Fruit fly (Drosophila melanogaster) whole organism, embryonic: ENCODE measurements around the gene CG9630.

Experiments used
- B-H1 ChIP-seq: fragments of 200-800 bp; sonication (Bioruptor generic); IDR thresholded peaks from 3 replicates; pipeline ENCODE4 v1.3.6; 2022; ENCODE audit warnings: missing biosample characterization, missing genetic modification characterization
- Bgb ChIP-seq: fragments of 200-800 bp; sonication (Bioruptor generic); IDR thresholded peaks from 2 replicates; pipeline ENCODE4 v1.3.6; 2022; ENCODE audit warnings: missing biosample characterization, missing genetic modification characterization; ENCODE audit not compliant: partially characterized antibody
- CG10267 ChIP-seq: fragments of 200-800 bp; sonication (Bioruptor generic); optimal IDR thresholded peaks from 2 replicates; lab custom pipeline; 2018; ENCODE audit warnings: missing biosample characterization, mild to moderate bottlenecking, missing genetic modification characterization, moderate library complexity
- CG11695 ChIP-seq: fragments of 200-800 bp; sonication (Bioruptor generic); IDR thresholded peaks from 3 replicates; pipeline ENCODE4 v1.3.6; 2022; ENCODE audit warnings: missing biosample characterization, missing genetic modification characterization
- CG12104 ChIP-seq: fragments of 200-800 bp; sonication (Bioruptor generic); optimal IDR thresholded peaks from 3 replicates; lab custom pipeline; 2016; ENCODE audit warnings: missing biosample characterization, missing genetic modification characterization
- CG12659 ChIP-seq: fragments of 200-800 bp; sonication (Bioruptor generic); optimal IDR thresholded peaks from 3 replicates; lab custom pipeline; 2017; ENCODE audit warnings: mild to moderate bottlenecking, missing biosample characterization, missing genetic modification reagents, missing genetic modification characterization
- CG13624 ChIP-seq: fragments of 200-800 bp; sonication (Bioruptor generic); optimal IDR thresholded peaks from 2 replicates; lab custom pipeline; 2016; ENCODE audit warnings: missing biosample characterization, missing genetic modification characterization
- CG14667 ChIP-seq: fragments of 200-800 bp; sonication (Bioruptor generic); IDR thresholded peaks from 2 replicates; pipeline ENCODE4 v1.3.6; 2022; ENCODE audit warnings: missing biosample characterization, missing genetic modification characterization
- CG16813 ChIP-seq: fragments of 200-800 bp; sonication (Bioruptor generic); IDR thresholded peaks from 3 replicates; pipeline ENCODE4 v1.3.6; 2022; ENCODE audit warnings: missing biosample characterization, missing genetic modification characterization; ENCODE audit not compliant: partially characterized antibody
- CG17328 ChIP-seq: fragments of 200-800 bp; sonication (Bioruptor generic); IDR thresholded peaks from 2 replicates; pipeline ENCODE4 v1.3.6; 2022; ENCODE audit warnings: missing biosample characterization, missing genetic modification characterization
- CG17568 ChIP-seq: fragments of 200-800 bp; sonication (Bioruptor generic); optimal IDR thresholded peaks from 2 replicates; lab custom pipeline; 2018; ENCODE audit warnings: missing biosample characterization, mild to moderate bottlenecking, missing genetic modification characterization, moderate library complexity
- CG2678 ChIP-seq: fragments of 200-800 bp; sonication (Bioruptor generic); optimal IDR thresholded peaks from 3 replicates; lab custom pipeline; 2019; ENCODE audit warnings: missing biosample characterization, mild to moderate bottlenecking, missing genetic modification characterization, moderate library complexity
- CG3163 ChIP-seq: fragments of 200-800 bp; sonication (Bioruptor generic); optimal IDR thresholded peaks from 3 replicates; lab custom pipeline; 2016; ENCODE audit warnings: missing biosample characterization, missing genetic modification characterization
- CG3407 ChIP-seq: fragments of 200-800 bp; sonication (Bioruptor generic); optimal IDR thresholded peaks from 2 replicates; lab custom pipeline; 2018; ENCODE audit warnings: missing biosample characterization, mild to moderate bottlenecking, missing genetic modification characterization
- CG3726 ChIP-seq: fragments of 200-800 bp; sonication (Bioruptor generic); IDR thresholded peaks from 3 replicates; pipeline ENCODE4, ENCODE4 v1.3.6; 2022; ENCODE audit warnings: missing biosample characterization, missing genetic modification characterization
- CG3838 ChIP-seq: fragments of 200-800 bp; sonication (Bioruptor generic); optimal IDR thresholded peaks from 3 replicates; lab custom pipeline; 2016; ENCODE audit warnings: missing biosample characterization, missing genetic modification characterization
- CG3995 ChIP-seq: fragments of 200-800 bp; sonication (Bioruptor generic); optimal IDR thresholded peaks from 3 replicates; lab custom pipeline; 2016; ENCODE audit warnings: missing biosample characterization, missing genetic modification characterization
- CG42726 ChIP-seq: fragments of 200-800 bp; sonication (Bioruptor generic); IDR thresholded peaks from 2 replicates; pipeline ENCODE4 v1.3.6; 2022; ENCODE audit warnings: missing biosample characterization, missing genetic modification characterization; ENCODE audit not compliant: partially characterized antibody
- CG7372 ChIP-seq: fragments of 200-800 bp; sonication (Bioruptor generic); IDR thresholded peaks from 2 replicates; pipeline ENCODE4 v1.3.6; 2022; ENCODE audit warnings: missing biosample characterization, missing genetic modification characterization
- CG8944 ChIP-seq: fragments of 200-800 bp; sonication (Bioruptor generic); optimal IDR thresholded peaks from 3 replicates; lab custom pipeline; 2016; ENCODE audit warnings: missing biosample characterization, missing genetic modification characterization
- CG9932 ChIP-seq: fragments of 200-800 bp; sonication (Bioruptor generic); IDR thresholded peaks from 2 replicates; pipeline ENCODE4 v1.3.6; 2022; ENCODE audit warnings: missing biosample characterization, missing genetic modification characterization
- CHES-1-like ChIP-seq: fragments of 200-800 bp; sonication (Bioruptor generic); optimal IDR thresholded peaks from 2 replicates; lab custom pipeline; 2016; ENCODE audit warnings: missing biosample characterization, missing genetic modification characterization
- CTCF ChIP-seq: fragments of 200-800 bp; sonication (Bioruptor generic); optimal IDR thresholded peaks from 2 replicates; lab custom pipeline; 2017; ENCODE audit warnings: missing biosample characterization, mild to moderate bottlenecking, missing genetic modification characterization, moderate library complexity
- D19A ChIP-seq: fragments of 200-800 bp; optimal IDR thresholded peaks from 3 replicates; lab custom pipeline; 2019; ENCODE audit warnings: missing biosample characterization, mild to moderate bottlenecking, missing genetic modification characterization, moderate library complexity
- Fer2 ChIP-seq: fragments of 200-800 bp; sonication (Bioruptor generic); optimal IDR thresholded peaks from 2 replicates; lab custom pipeline; 2018; ENCODE audit warnings: missing biosample characterization, mild to moderate bottlenecking, missing genetic modification characterization, moderate library complexity
- MTF-1 ChIP-seq: fragments of 200-800 bp; sonication (Bioruptor generic); optimal IDR thresholded peaks from 2 replicates; lab custom pipeline; 2018; ENCODE audit warnings: missing biosample characterization, mild to moderate bottlenecking, missing genetic modification characterization, borderline replicate concordance
- NC2α ChIP-seq: fragments of 200-800 bp; sonication (Bioruptor generic); optimal IDR thresholded peaks from 2 replicates; lab custom pipeline; 2016; ENCODE audit warnings: missing biosample characterization, missing genetic modification characterization
- NC2β ChIP-seq: fragments of 200-800 bp; sonication (Bioruptor generic); optimal IDR thresholded peaks from 2 replicates; lab custom pipeline; 2016; ENCODE audit warnings: missing biosample characterization, missing genetic modification characterization
- Sox100B ChIP-seq: fragments of 200-800 bp; sonication (Bioruptor generic); optimal IDR thresholded peaks from 3 replicates; lab custom pipeline; 2018; ENCODE audit warnings: missing biosample characterization, mild to moderate bottlenecking, missing genetic modification characterization
- Sox102F ChIP-seq: fragments of 200-800 bp; sonication (Bioruptor generic); optimal IDR thresholded peaks from 2 replicates; lab custom pipeline; 2018; ENCODE audit warnings: missing biosample characterization, mild to moderate bottlenecking, missing genetic modification characterization, moderate library complexity
- TFAM ChIP-seq: fragments of 200-800 bp; sonication (Bioruptor generic); optimal IDR thresholded peaks from 2 replicates; lab custom pipeline; 2017; ENCODE audit warnings: missing biosample characterization, missing genetic modification characterization, inconsistent platforms
- Tbp ChIP-seq: fragments of >200 bp; optimal IDR thresholded peaks from 2 replicates; lab custom pipeline; 2018; ENCODE audit warnings: missing biosample characterization, missing genetic modification characterization
- bigmax ChIP-seq: fragments of 200-800 bp; sonication (Bioruptor generic); optimal IDR thresholded peaks from 2 replicates; lab custom pipeline; 2018; ENCODE audit warnings: missing biosample characterization, mild to moderate bottlenecking, missing genetic modification characterization
- bsh ChIP-seq, 2 experiments: fragments of 200-800 bp; sonication (Bioruptor generic); optimal IDR thresholded peaks; 2 replicates each; lab custom pipeline; 2017 to 2018; ENCODE audit warnings: mild to moderate bottlenecking in 2 of 2, missing biosample characterization in 2 of 2, missing genetic modification characterization in 2 of 2, moderate library complexity in 1 of 2
- crol ChIP-seq: fragments of 200-800 bp; sonication (Bioruptor generic); IDR thresholded peaks from 2 replicates; pipeline ENCODE4 v1.3.6; 2022; ENCODE audit warnings: missing biosample characterization, missing genetic modification characterization
- danr ChIP-seq: fragments of 200-800 bp; sonication (Bioruptor generic); IDR thresholded peaks from 2 replicates; pipeline ENCODE4 v1.3.6; 2022; ENCODE audit warnings: missing biosample characterization, missing genetic modification characterization
- fru ChIP-seq: fragments of >200 bp; optimal IDR thresholded peaks from 2 replicates; lab custom pipeline; 2017
- ham ChIP-seq: fragments of 200-800 bp; sonication (Bioruptor generic); IDR thresholded peaks from 2 replicates; pipeline ENCODE4 v1.3.6; 2022; ENCODE audit warnings: missing biosample characterization, missing genetic modification characterization
- hbn ChIP-seq: fragments of 200-800 bp; sonication (Bioruptor generic); IDR thresholded peaks from 2 replicates; pipeline ENCODE4 v1.3.6; 2022; ENCODE audit warnings: missing biosample characterization, missing genetic modification characterization; ENCODE audit not compliant: partially characterized antibody
- hkb ChIP-seq, 2 experiments: fragments of 200-800 bp in 1 of 2; fragments of >200 bp in 1 of 2; sonication (Bioruptor generic) in 1 of 2; IDR thresholded peaks in 1 of 2; optimal IDR thresholded peaks in 1 of 2; 2 replicates each; pipeline versions ENCODE4 v1.3.6 to Lab custom; 2017 to 2022; ENCODE audit warnings: missing biosample characterization in 1 of 2, missing genetic modification characterization in 1 of 2
- lbe ChIP-seq: fragments of 200-800 bp; sonication (Bioruptor generic); optimal IDR thresholded peaks from 2 replicates; lab custom pipeline; 2016; ENCODE audit warnings: missing biosample characterization, mild to moderate bottlenecking, missing genetic modification characterization
- mld ChIP-seq: fragments of 200-800 bp; sonication (Bioruptor generic); IDR thresholded peaks from 3 replicates; pipeline ENCODE4 v1.3.6; 2022; ENCODE audit warnings: missing biosample characterization, missing genetic modification characterization; ENCODE audit not compliant: partially characterized antibody
- pros ChIP-seq: fragments of 200-800 bp; sonication (Bioruptor generic); optimal IDR thresholded peaks from 3 replicates; lab custom pipeline; 2019; ENCODE audit warnings: missing biosample characterization, mild to moderate bottlenecking, missing genetic modification characterization, moderate library complexity
- psq ChIP-seq: fragments of 200-800 bp; sonication (Bioruptor generic); optimal IDR thresholded peaks from 2 replicates; lab custom pipeline; 2017; ENCODE audit warnings: missing biosample characterization, missing genetic modification characterization
- sd ChIP-seq: fragments of 200-800 bp; sonication (Bioruptor generic); optimal IDR thresholded peaks from 3 replicates; lab custom pipeline; 2018; ENCODE audit warnings: missing biosample characterization, mild to moderate bottlenecking, missing genetic modification characterization, moderate library complexity
- slou ChIP-seq: fragments of 200-800 bp; sonication (Bioruptor generic); optimal IDR thresholded peaks from 3 replicates; lab custom pipeline; 2016; ENCODE audit warnings: missing biosample characterization, missing genetic modification characterization
- tio ChIP-seq: fragments of 200-800 bp; sonication (Bioruptor generic); optimal IDR thresholded peaks from 2 replicates; lab custom pipeline; 2017; ENCODE audit warnings: missing biosample characterization, missing genetic modification characterization, inconsistent platforms
- tll ChIP-seq, 2 experiments: fragments of 200-800 bp in 1 of 2; fragments of >200 bp in 1 of 2; sonication (Bioruptor generic) in 1 of 2; optimal IDR thresholded peaks; 2 replicates each; lab custom pipeline; 2017 to 2019; ENCODE audit warnings: missing biosample characterization in 2 of 2, missing genetic modification characterization in 2 of 2, mild to moderate bottlenecking in 1 of 2, moderate library complexity in 1 of 2
- tup ChIP-seq: fragments of 200-800 bp; sonication (Bioruptor generic); optimal IDR thresholded peaks from 2 replicates; lab custom pipeline; 2016; ENCODE audit warnings: missing biosample characterization, mild to moderate bottlenecking, missing genetic modification characterization, moderate library complexity

Gene CG9630

dm6 chr3R:8300928-8301752 is 31.4 kb upstream of the CG9630 start, which contains the start of the genes CG9626 and mRpL1:
Gene CG9626 (minus strand): TSS chr3R:8300978.
Gene mRpL1 (plus strand): TSS chr3R:8301440.
- TF ChIP-seq CG17568 (GFP tag; lab: Kevin White, UChicago) (no peak), CG13624 (GFP tag; lab: Kevin White, UChicago) (peak; percentile 42), pros (GFP tag; lab: Kevin White, UChicago) (no peak), CG10267 (tag; lab: Kevin White, UChicago) (peak; percentile 94), CG2678 (no peak), lbe (no peak), bsh (GFP tag; optimal IDR thresholded peaks at IDR 0.05; lab: Kevin White, UChicago) (no peak), CG17328 (GFP tag; lab: Robert Waterston, UW) (no peak), TFAM (GFP tag; lab: Kevin White, UChicago) (no peak), Fer2 (no peak), CG7372 (GFP tag; lab: Robert Waterston, UW) (no peak), CG8944 (GFP tag; lab: Kevin White, UChicago) (no peak), CG14667 (GFP tag; lab: Robert Waterston, UW) (no peak), CG11695 (no peak), slou (GFP tag; lab: Kevin White, UChicago) (no peak), ham (GFP tag; lab: Robert Waterston, UW) (no peak), D19A (tag; lab: Kevin White, UChicago) (no peak), Sox100B (no peak), CG12659 (GFP tag; lab: Kevin White, UChicago) (peak; percentile 52), B-H1 (GFP tag; lab: Robert Waterston, UW) (no peak), tup (GFP tag; lab: Kevin White, UChicago) (no peak), danr (no peak), bigmax (GFP tag; lab: Kevin White, UChicago) (peak; percentile 93), Bgb (GFP tag; lab: Robert Waterston, UW) (0 out of 2 replicates have a peak, but pooled peaks have one; percentile 23), CG9932 (GFP tag; lab: Robert Waterston, UW) (peak; percentile 28; the same call in 1 of the 2 replicates), tll (GFP tag; optimal IDR thresholded peaks at IDR 0.05; lab: Kevin White, UChicago) (peak in 1 of 2 experiments; percentile 89), CG12104 (GFP tag; lab: Kevin White, UChicago) (no peak), hkb (optimal IDR thresholded peaks at IDR 0.05; lab: Kevin White, UChicago) (no peak), hkb (GFP tag; IDR thresholded peaks at IDR 0.05; lab: Robert Waterston, UW) (no peak), CTCF (peak; percentile 82), hbn (no peak), CG3838 (GFP tag; lab: Kevin White, UChicago) (no peak), NC2β (no peak), CG3995 (GFP tag; lab: Kevin White, UChicago) (no peak), mld (GFP tag; lab: Robert Waterston, UW) (no peak), CHES-1-like (GFP tag; lab: Kevin White, UChicago) (no peak), CG3163 (peak; percentile 54), fru (lab: Kevin White, UChicago) (no peak), crol (GFP tag; lab: Robert Waterston, UW) (no peak), sd (peak; percentile 87), Tbp (no peak), CG3407 (GFP tag; lab: Kevin White, UChicago) (no peak), Sox102F (no peak), psq (GFP tag; lab: Kevin White, UChicago) (no peak), tio (GFP tag; lab: Kevin White, UChicago) (no peak), NC2α (GFP tag; lab: Kevin White, UChicago) (no peak), CG42726 (GFP tag; lab: Robert Waterston, UW) (no peak), CG16813 (GFP tag; lab: Robert Waterston, UW) (no peak; the same call in 2 of the 3 replicates), CG3726 (no peak), MTF-1 (GFP tag; lab: Kevin White, UChicago) (no peak)
